Worm (Caenorhabditis elegans) whole organism, L2 larva: ENCODE results near the gene ZK228.13.

ENCODE experiments used
- aly-2 ChIP-seq: fragments of 150-350 bp; optimal IDR thresholded peaks from 2 replicates; lab custom pipeline; 2014; ENCODE audit warnings: missing biosample characterization, missing genetic modification characterization
- zag-1 ChIP-seq: fragments of 150-350 bp; optimal IDR thresholded peaks from 2 replicates; lab custom pipeline; 2014; ENCODE audit warnings: missing biosample characterization, missing genetic modification characterization

DNA sequence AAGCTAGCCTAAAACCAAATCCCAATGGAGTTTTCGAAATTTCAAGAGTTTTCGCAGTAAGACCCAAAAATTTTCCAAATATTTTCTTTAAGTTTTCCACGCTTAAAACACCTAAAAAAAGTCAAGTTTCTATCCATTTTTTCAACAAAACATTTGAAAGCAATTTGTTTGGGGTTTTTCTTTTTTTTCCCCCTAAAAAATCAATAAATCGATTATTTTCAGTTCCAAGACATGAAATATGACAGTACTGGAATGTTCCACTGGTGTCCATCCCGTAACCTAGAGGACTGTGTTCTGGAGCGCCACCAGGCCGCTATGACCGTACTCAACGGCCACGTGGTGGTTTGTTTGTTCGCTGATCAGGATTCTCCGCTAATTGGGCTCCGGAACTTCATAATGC, 36.6 kb upstream of the ZK228.13 start:
- no peak for TF ChIP-seq aly-2 (tag; lab: Kevin White, UChicago)
- TF ChIP-seq zag-1, result no peak
